Fruit fly (Drosophila melanogaster) whole organism, prepupa: ENCODE results near the gene Gr22e.
A peak's percentile ranks its signal among the peaks of the same experiment; 100 is the strongest.

ENCODE experiments used
- Blimp-1 ChIP-seq: fragments of 200-800 bp; sonication (Bioruptor generic); optimal IDR thresholded peaks from 3 replicates; lab custom pipeline; 2017; ENCODE audit warnings: missing biosample characterization, missing genetic modification characterization, mild to moderate bottlenecking, moderate library complexity, missing genetic modification reagents
- CG10631 ChIP-seq: fragments of 200-800 bp; sonication (Bioruptor generic); optimal IDR thresholded peaks from 2 replicates; lab custom pipeline; 2016; ENCODE audit warnings: missing biosample characterization, missing genetic modification characterization
- CG10669 ChIP-seq: fragments of 200-800 bp; sonication (Bioruptor generic); optimal IDR thresholded peaks from 3 replicates; lab custom pipeline; 2018; ENCODE audit warnings: missing biosample characterization, mild to moderate bottlenecking, missing genetic modification characterization, moderate library complexity
- CG11294 ChIP-seq: fragments of 200-800 bp; sonication (Bioruptor generic); IDR thresholded peaks from 2 replicates; pipeline ENCODE4 v1.3.6; 2022; ENCODE audit warnings: missing biosample characterization, missing genetic modification characterization
- CG11762 ChIP-seq: fragments of 200-800 bp; sonication (Bioruptor generic); optimal IDR thresholded peaks from 3 replicates; lab custom pipeline; 2016; ENCODE audit warnings: missing biosample characterization, missing genetic modification characterization; ENCODE audit not compliant: insufficient read depth
- CG15336 ChIP-seq: fragments of 200-800 bp; sonication (Bioruptor generic); IDR thresholded peaks from 2 replicates; pipeline ENCODE4 v1.3.6; 2022; ENCODE audit warnings: missing biosample characterization, missing genetic modification characterization
- CG1621 ChIP-seq: fragments of 200-800 bp; sonication (Bioruptor generic); optimal IDR thresholded peaks from 3 replicates; lab custom pipeline; 2018; ENCODE audit warnings: missing biosample characterization, mild to moderate bottlenecking, missing genetic modification characterization
- CG16779 ChIP-seq: fragments of 200-800 bp; sonication (Bioruptor generic); optimal IDR thresholded peaks from 3 replicates; lab custom pipeline; 2017; ENCODE audit warnings: missing biosample characterization, mild to moderate bottlenecking, missing genetic modification characterization
- CG3919 ChIP-seq: fragments of 200-800 bp; sonication (Bioruptor generic); optimal IDR thresholded peaks from 3 replicates; lab custom pipeline; 2016; ENCODE audit warnings: missing biosample characterization, missing genetic modification characterization
- CG4318 ChIP-seq: fragments of 200-800 bp; sonication (Bioruptor generic); optimal IDR thresholded peaks from 3 replicates; lab custom pipeline; 2017; ENCODE audit warnings: missing biosample characterization, mild to moderate bottlenecking, missing genetic modification characterization
- CG6276 ChIP-seq: fragments of 200-800 bp; sonication (Bioruptor generic); optimal IDR thresholded peaks from 2 replicates; lab custom pipeline; 2017; ENCODE audit warnings: missing biosample characterization, mild to moderate bottlenecking, missing genetic modification characterization
- CG6854 ChIP-seq: fragments of 200-800 bp; sonication (Bioruptor generic); optimal IDR thresholded peaks from 2 replicates; lab custom pipeline; 2017; ENCODE audit warnings: missing biosample characterization, mild to moderate bottlenecking, missing genetic modification characterization
- CG8319 ChIP-seq: fragments of 200-800 bp; sonication (Bioruptor generic); optimal IDR thresholded peaks from 3 replicates; lab custom pipeline; 2016; ENCODE audit warnings: missing biosample characterization, missing genetic modification characterization
- CG9139 ChIP-seq: fragments of 200-800 bp; sonication (Bioruptor generic); optimal IDR thresholded peaks from 3 replicates; lab custom pipeline; 2017; ENCODE audit warnings: missing biosample characterization, mild to moderate bottlenecking, missing genetic modification characterization
- Ets96B ChIP-seq: fragments of 200-800 bp; optimal IDR thresholded peaks from 2 replicates; lab custom pipeline; 2019; ENCODE audit warnings: missing biosample characterization, mild to moderate bottlenecking, missing genetic modification characterization, moderate library complexity
- Hr39 ChIP-seq: fragments of 200-800 bp; sonication (Bioruptor generic); optimal IDR thresholded peaks from 2 replicates; lab custom pipeline; 2016; ENCODE audit warnings: missing biosample characterization, missing genetic modification characterization
- Hr4 ChIP-seq: fragments of 200-800 bp; sonication (Bioruptor generic); optimal IDR thresholded peaks from 3 replicates; lab custom pipeline; 2016; ENCODE audit warnings: missing biosample characterization, missing genetic modification characterization
- Sox102F ChIP-seq: fragments of 200-800 bp; sonication (Bioruptor generic); optimal IDR thresholded peaks from 2 replicates; lab custom pipeline; 2016; ENCODE audit warnings: missing biosample characterization, mild to moderate bottlenecking, missing genetic modification characterization
- Sox15 ChIP-seq: fragments of 200-800 bp; sonication (Bioruptor generic); optimal IDR thresholded peaks from 3 replicates; lab custom pipeline; 2016; ENCODE audit warnings: missing biosample characterization, missing genetic modification characterization
- acj6 ChIP-seq: fragments of 200-800 bp; sonication (Bioruptor generic); optimal IDR thresholded peaks from 3 replicates; lab custom pipeline; 2016; ENCODE audit warnings: missing biosample characterization, missing genetic modification characterization
- cyc ChIP-seq: fragments of 200-800 bp; sonication (Bioruptor generic); optimal IDR thresholded peaks from 3 replicates; lab custom pipeline; 2016; ENCODE audit warnings: missing biosample characterization, missing genetic modification characterization
- dac ChIP-seq: fragments of 200-800 bp; sonication (Bioruptor generic); optimal IDR thresholded peaks from 2 replicates; lab custom pipeline; 2017; ENCODE audit warnings: missing biosample characterization, mild to moderate bottlenecking, missing genetic modification characterization
- esn ChIP-seq: fragments of 200-800 bp; sonication (Bioruptor generic); optimal IDR thresholded peaks from 2 replicates; lab custom pipeline; 2016; ENCODE audit warnings: missing biosample characterization, mild to moderate bottlenecking, missing genetic modification characterization, moderate library complexity
- fkh ChIP-seq: fragments of 200-800 bp; sonication (Bioruptor generic); optimal IDR thresholded peaks from 3 replicates; lab custom pipeline; 2017; ENCODE audit warnings: missing biosample characterization, mild to moderate bottlenecking, missing genetic modification characterization, moderate library complexity
- pdm3 ChIP-seq: fragments of 200-800 bp; sonication (Bioruptor generic); optimal IDR thresholded peaks from 3 replicates; lab custom pipeline; 2016; ENCODE audit warnings: missing biosample characterization, missing genetic modification characterization
- salr ChIP-seq, 2 experiments: fragments of 200-800 bp; sonication (Bioruptor generic); optimal IDR thresholded peaks; 3 replicates each; lab custom pipeline; 2016 to 2018; ENCODE audit warnings: missing biosample characterization in 2 of 2, missing genetic modification characterization in 2 of 2, mild to moderate bottlenecking in 1 of 2
- ss ChIP-seq, 2 experiments: fragments of 200-800 bp; sonication (Bioruptor generic); optimal IDR thresholded peaks; 2 replicates in 1 of 2; 3 replicates in 1 of 2; lab custom pipeline; 2017 to 2018; ENCODE audit warnings: mild to moderate bottlenecking in 2 of 2, missing biosample characterization in 2 of 2, missing genetic modification characterization in 2 of 2, moderate library complexity in 1 of 2
- svp ChIP-seq: fragments of 200-800 bp; sonication (Bioruptor generic); peaks from one replicate; lab custom pipeline; 2016; ENCODE audit warnings: missing biosample characterization, missing genetic modification characterization

Gr22e gene

dm6 chr2L:1751953-1752352, 31.9 kb upstream of the Gr22e start, which contains the start of the genes CG17712 and CG17648:
Gene CG17712, minus strand, starts transcription at chr2L:1752122.
Gene CG17648, plus strand, starts transcription at chr2L:1752308.
- TF ChIP-seq CG6276 (GFP tag; lab: Kevin White, UChicago) = no peak
- no peak for TF ChIP-seq CG15336 (GFP tag; lab: Robert Waterston, UW)
- peak; percentile 89 for TF ChIP-seq fkh (GFP tag; lab: Kevin White, UChicago)
- no peak for TF ChIP-seq Ets96B
- no peak for TF ChIP-seq Blimp-1 (GFP tag; lab: Kevin White, UChicago)

- TF ChIP-seq CG6276 (GFP tag; lab: Kevin White, UChicago) (no peak), CG4318 (GFP tag; lab: Kevin White, UChicago) (no peak), CG10669 (GFP tag; lab: Kevin White, UChicago) (no peak), CG6854 (GFP tag; lab: Kevin White, UChicago) (no peak), esn (GFP tag; lab: Kevin White, UChicago) (no peak), Ets96B (no peak), CG3919 (GFP tag; lab: Kevin White, UChicago) (no peak), CG11294 (GFP tag; lab: Robert Waterston, UW) (no peak), CG16779 (tag; lab: Kevin White, UChicago) (no peak), ss (GFP tag; optimal IDR thresholded peaks at IDR 0.05; lab: Kevin White, UChicago) (no peak), CG9139 (GFP tag; lab: Kevin White, UChicago) (no peak), cyc (no peak)
- TF ChIP-seq, all 60 proteins: peak for 0
These were observed 27.5 kb upstream of the Gr22e start, which contains the start of gene Gr22f for dm6 chr2L:1756351-1756750. Gene Gr22f, minus strand, starts transcription at chr2L:1756451.

- TF ChIP-seq dac (GFP tag; lab: Kevin White, UChicago) (no peak), Hr39 (GFP tag; lab: Kevin White, UChicago) (no peak), CG10631 (GFP tag; lab: Kevin White, UChicago) (no peak), CG4318 (GFP tag; lab: Kevin White, UChicago) (no peak), Hr4 (GFP tag; lab: Kevin White, UChicago) (no peak), acj6 (no peak), salr (GFP tag; optimal IDR thresholded peaks at IDR 0.05; lab: Kevin White, UChicago) (no peak), Blimp-1 (GFP tag; lab: Kevin White, UChicago) (no peak), CG11762 (no peak), CG9139 (GFP tag; lab: Kevin White, UChicago) (no peak), cyc (no peak)
These were observed 25.0 kb upstream of the Gr22e start, which contains the start of gene CG17650 for dm6 chr2L:1758853-1759252. Gene CG17650, minus strand, starts transcription at chr2L:1759093.

- no peak for TF ChIP-seq CG11762
- TF ChIP-seq Sox102F = no peak
- no peak for TF ChIP-seq salr (GFP tag; optimal IDR thresholded peaks at IDR 0.05; lab: Kevin White, UChicago)
- no peak for TF ChIP-seq pdm3 (GFP tag; lab: Kevin White, UChicago)
- TF ChIP-seq, all 60 proteins: peak for 0
These were observed 4.1 kb downstream of the Gr22e start for dm6 chr2L:1787929-1788328.

dm6 chr2L:1790261-1790660, 6.4 kb downstream of the Gr22e start, which contains the start of gene Gr22d:
Gene Gr22d, minus strand, starts transcription at chr2L:1790361.
- TF ChIP-seq CG16779 (tag; lab: Kevin White, UChicago) (no peak), CG9139 (GFP tag; lab: Kevin White, UChicago) (no peak), Ets96B (no peak), CG1621 (tag; lab: Kevin White, UChicago) (no peak), Sox15 (GFP tag; lab: Kevin White, UChicago) (no peak), salr (GFP tag; optimal IDR thresholded peaks at IDR 0.05; lab: Kevin White, UChicago) (no peak)

dm6 chr2L:1791723-1792122, 7.9 kb downstream of the Gr22e start, which contains the start of gene Gr22c:
Gene Gr22c, minus strand, starts transcription at chr2L:1791823.
- peak; percentile 13 for TF ChIP-seq svp (GFP tag; lab: Kevin White, UChicago)
- no peak for TF ChIP-seq ss (GFP tag; optimal IDR thresholded peaks at IDR 0.05; lab: Kevin White, UChicago)

- no peak for TF ChIP-seq CG8319 (GFP tag; lab: Kevin White, UChicago)
- TF ChIP-seq, all 60 proteins: peak for 0
These were observed 9.3 kb downstream of the Gr22e start, which contains the start of gene Gr22b for dm6 chr2L:1793168-1793567. Gene Gr22b, minus strand, starts transcription at chr2L:1793268.
